Fruit fly (Drosophila melanogaster): ENCODE data around the gene robo2.

DNA sequence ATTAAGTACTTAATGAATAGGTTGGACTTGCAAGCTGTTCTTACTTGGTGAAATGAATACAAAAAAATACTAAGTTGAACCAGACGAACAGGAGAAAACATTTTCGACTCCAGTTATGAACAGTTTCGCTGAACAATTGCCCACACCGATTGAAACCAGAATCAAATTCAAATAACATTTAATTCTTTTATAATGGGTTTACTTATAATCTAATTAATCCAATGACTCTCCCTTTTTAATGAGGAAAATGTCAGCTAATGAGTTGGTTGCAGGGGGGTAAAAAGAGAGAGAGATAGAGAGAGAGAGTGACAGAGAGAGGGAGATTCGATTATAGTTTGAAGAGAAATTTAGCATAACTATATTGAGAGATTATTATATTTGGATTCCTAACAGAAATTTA is 78.3 kb downstream of the robo2 start, which contains the start of gene CG33923:
- no peak for TF ChIP-seq br (optimal IDR thresholded peaks at IDR 0.05)
- TF ChIP-seq insv (GFP tag; optimal IDR thresholded peaks at IDR 0.05), result no peak
- no peak for TF ChIP-seq psq (GFP tag; optimal IDR thresholded peaks at IDR 0.05)
- no peak for TF ChIP-seq cwo (GFP tag; optimal IDR thresholded peaks at IDR 0.05)
